Worm (Caenorhabditis elegans) whole organism, L4 larva: ENCODE data around the gene C04F5.8.

ENCODE experiments used
- ZK337.2 ChIP-seq: fragments of 200-800 bp; sonication (Bioruptor generic); IDR thresholded peaks from 2 replicates; pipeline ENCODE4 v1.3.6; 2022; ENCODE audit warnings: missing genetic modification reagents, missing genetic modification characterization, missing compliant biosample characterization
- arid-1 ChIP-seq: fragments of 200-800 bp; sonication (Bioruptor generic); conservative IDR thresholded peaks from 2 replicates; pipeline ENCODE4 v1.3.6; 2022; ENCODE audit warnings: missing genetic modification reagents, missing genetic modification characterization, missing compliant biosample characterization
- gei-8 ChIP-seq: fragments of 200-800 bp; sonication (Bioruptor generic); optimal IDR thresholded peaks from 2 replicates; lab custom pipeline; 2018; ENCODE audit warnings: mild to moderate bottlenecking, missing genetic modification characterization, missing compliant biosample characterization
- mxl-2 ChIP-seq: fragments of 200-800 bp; sonication (Bioruptor generic); conservative IDR thresholded peaks from 2 replicates; pipeline ENCODE4 v1.3.6; 2022; ENCODE audit warnings: missing genetic modification reagents, missing genetic modification characterization, missing compliant biosample characterization
- nhr-237 ChIP-seq: sonication (generic microtip); optimal IDR thresholded peaks from 2 replicates; lab custom pipeline; 2017; ENCODE audit warnings: missing biosample characterization, missing genetic modification characterization
- nhr-28 ChIP-seq: fragments of 150-350 bp; optimal IDR thresholded peaks from 2 replicates; lab custom pipeline; 2014; ENCODE audit warnings: missing biosample characterization, missing genetic modification characterization
- pha-4 ChIP-seq, 2 experiments: fragments of 150-350 bp in 1 of 2; fragments of 200-800 bp in 1 of 2; sonication (Bioruptor generic) in 1 of 2; IDR thresholded peaks in 1 of 2; optimal IDR thresholded peaks in 1 of 2; 2 replicates each; pipeline versions ENCODE4 v1.3.6 to Lab custom; 2014 to 2022; ENCODE audit warnings: missing genetic modification characterization in 2 of 2, missing genetic modification reagents in 2 of 2, missing biosample characterization in 1 of 2, missing compliant biosample characterization in 1 of 2
- unc-39 ChIP-seq: sonication (generic microtip); optimal IDR thresholded peaks from 2 replicates; lab custom pipeline; 2017; ENCODE audit warnings: missing biosample characterization, missing genetic modification characterization
- zag-1 ChIP-seq: fragments of 150-350 bp; optimal IDR thresholded peaks from 2 replicates; lab custom pipeline; 2014; ENCODE audit warnings: missing biosample characterization, missing genetic modification characterization

DNA sequence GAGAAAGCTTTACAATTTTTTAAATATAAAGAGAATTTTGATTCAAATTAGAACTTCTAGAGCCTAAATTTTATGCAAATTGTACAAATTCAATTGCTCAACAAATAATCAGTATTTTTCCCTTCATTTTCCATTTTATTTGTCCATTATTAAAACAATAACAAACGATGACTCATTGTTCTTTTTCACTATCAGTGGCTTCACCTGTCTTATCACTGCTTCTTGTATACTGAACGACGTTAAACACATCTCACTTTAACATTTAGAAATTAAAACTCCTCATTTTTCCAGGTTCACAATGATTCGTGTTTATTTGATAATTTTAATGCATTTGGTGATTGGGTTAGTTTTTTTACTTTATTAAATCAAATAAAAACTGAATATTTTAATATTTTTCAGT is 6.1 kb upstream of the C04F5.8 start, which contains the start of gene sid-1:
- TF ChIP-seq unc-39 (tag; lab: Kevin White, UChicago) (no peak), gei-8 (no peak), arid-1 (no peak), pha-4 (GFP tag; IDR thresholded peaks at IDR 0.05; lab: Robert Waterston, UW) (no peak), pha-4 (tag; optimal IDR thresholded peaks at IDR 0.05; lab: Kevin White, UChicago) (no peak), ZK337.2 (GFP tag; lab: Robert Waterston, UW) (no peak), nhr-237 (tag; lab: Kevin White, UChicago) (no peak), mxl-2 (GFP tag; lab: Robert Waterston, UW) (no peak), zag-1 (tag; lab: Kevin White, UChicago) (no peak), nhr-28 (tag; lab: Kevin White, UChicago) (peak; percentile 54)
